Fruit fly (Drosophila melanogaster) whole organism, embryonic: ENCODE data around the gene CG43630.

ENCODE experiments used
- Abd-B ChIP-seq: fragments of 200-800 bp; sonication (Bioruptor generic); optimal IDR thresholded peaks from 2 replicates; lab custom pipeline; 2018; ENCODE audit warnings: missing biosample characterization, mild to moderate bottlenecking, missing genetic modification characterization, moderate library complexity
- Atf3 ChIP-seq: fragments of 200-800 bp; sonication (Bioruptor generic); optimal IDR thresholded peaks from 3 replicates; lab custom pipeline; 2016; ENCODE audit warnings: missing biosample characterization, missing genetic modification characterization
- CG10147 ChIP-seq: fragments of 200-800 bp; sonication (Bioruptor generic); optimal IDR thresholded peaks from 2 replicates; lab custom pipeline; 2019; ENCODE audit warnings: missing biosample characterization, mild to moderate bottlenecking, missing genetic modification characterization, moderate library complexity
- CG10267 ChIP-seq: fragments of 200-800 bp; sonication (Bioruptor generic); optimal IDR thresholded peaks from 2 replicates; lab custom pipeline; 2018; ENCODE audit warnings: missing biosample characterization, mild to moderate bottlenecking, missing genetic modification characterization, moderate library complexity
- CG10565 ChIP-seq: fragments of 200-800 bp; sonication (Bioruptor generic); optimal IDR thresholded peaks from 3 replicates; lab custom pipeline; 2016; ENCODE audit warnings: missing biosample characterization, mild to moderate bottlenecking, missing genetic modification characterization
- CG11085 ChIP-seq: fragments of 200-800 bp; sonication (Bioruptor generic); IDR thresholded peaks from 2 replicates; pipeline ENCODE4 v1.3.6; 2022; ENCODE audit warnings: missing biosample characterization, missing genetic modification characterization
- CG11504 ChIP-seq: fragments of 200-800 bp; sonication (Bioruptor generic); optimal IDR thresholded peaks from 3 replicates; lab custom pipeline; 2019; ENCODE audit warnings: missing biosample characterization, mild to moderate bottlenecking, missing genetic modification characterization, moderate library complexity
- CG12155 ChIP-seq: fragments of 200-800 bp; sonication (Bioruptor generic); optimal IDR thresholded peaks from 3 replicates; lab custom pipeline; 2016; ENCODE audit warnings: missing biosample characterization, missing genetic modification characterization
- CG12219 ChIP-seq: fragments of 200-800 bp; sonication (Bioruptor generic); optimal IDR thresholded peaks from 3 replicates; lab custom pipeline; 2018; ENCODE audit warnings: missing biosample characterization, mild to moderate bottlenecking, missing genetic modification characterization
- CG14014 ChIP-seq: fragments of 200-800 bp; sonication (Bioruptor generic); IDR thresholded peaks from 2 replicates; pipeline ENCODE4 v1.3.6; 2022; ENCODE audit warnings: missing biosample characterization, missing genetic modification characterization
- CG14965 ChIP-seq: fragments of 200-800 bp; sonication (Bioruptor generic); optimal IDR thresholded peaks from 2 replicates; lab custom pipeline; 2016; ENCODE audit warnings: missing biosample characterization, missing genetic modification characterization, borderline replicate concordance
- CG15514 ChIP-seq: fragments of 200-800 bp; sonication (Bioruptor generic); optimal IDR thresholded peaks from 3 replicates; lab custom pipeline; 2017; ENCODE audit warnings: missing biosample characterization, missing genetic modification characterization, mild to moderate bottlenecking, moderate library complexity, missing genetic modification reagents
- CG15696 ChIP-seq: fragments of 200-800 bp; sonication (Bioruptor generic); optimal IDR thresholded peaks from 2 replicates; lab custom pipeline; 2019; ENCODE audit warnings: missing biosample characterization, mild to moderate bottlenecking, missing genetic modification characterization, moderate library complexity
- CG16813 ChIP-seq: fragments of 200-800 bp; sonication (Bioruptor generic); IDR thresholded peaks from 3 replicates; pipeline ENCODE4 v1.3.6; 2022; ENCODE audit warnings: missing biosample characterization, missing genetic modification characterization; ENCODE audit not compliant: partially characterized antibody
- CG17359 ChIP-seq: fragments of 200-800 bp; sonication (Bioruptor generic); optimal IDR thresholded peaks from 3 replicates; lab custom pipeline; 2018; ENCODE audit warnings: missing biosample characterization, mild to moderate bottlenecking, missing genetic modification characterization, moderate library complexity
- CG2116 ChIP-seq: fragments of 200-800 bp; sonication (Bioruptor generic); optimal IDR thresholded peaks from 3 replicates; lab custom pipeline; 2018; ENCODE audit warnings: missing biosample characterization, mild to moderate bottlenecking, missing genetic modification characterization
- CG2712 ChIP-seq: fragments of 200-800 bp; optimal IDR thresholded peaks from 3 replicates; lab custom pipeline; 2019; ENCODE audit warnings: missing biosample characterization, mild to moderate bottlenecking, missing genetic modification characterization, moderate library complexity
- CG31388 ChIP-seq: fragments of 200-800 bp; sonication (Bioruptor generic); optimal IDR thresholded peaks from 2 replicates; lab custom pipeline; 2016; ENCODE audit warnings: missing biosample characterization, missing genetic modification characterization
- CG6272 ChIP-seq: fragments of 200-800 bp; sonication (Bioruptor generic); IDR thresholded peaks from 2 replicates; pipeline ENCODE4 v1.3.6; 2022; ENCODE audit warnings: missing biosample characterization, missing genetic modification characterization
- CG7357 ChIP-seq: fragments of 200-800 bp; sonication (Bioruptor generic); IDR thresholded peaks from 3 replicates; pipeline ENCODE4 v1.3.6; 2022; ENCODE audit warnings: missing biosample characterization, missing genetic modification characterization
- CG7745 ChIP-seq: fragments of 200-800 bp; sonication (Bioruptor generic); optimal IDR thresholded peaks from 2 replicates; lab custom pipeline; 2018; ENCODE audit warnings: missing biosample characterization, mild to moderate bottlenecking, missing genetic modification characterization, moderate library complexity
- CG7963 ChIP-seq: fragments of 200-800 bp; sonication (Bioruptor generic); IDR thresholded peaks from 3 replicates; pipeline ENCODE4 v1.3.6; 2022; ENCODE audit warnings: missing biosample characterization, missing genetic modification characterization; ENCODE audit not compliant: partially characterized antibody
- CG8765 ChIP-seq: fragments of 200-800 bp; sonication (Bioruptor generic); IDR thresholded peaks from 2 replicates; pipeline ENCODE4 v1.3.6; 2022; ENCODE audit warnings: missing biosample characterization, missing genetic modification characterization
- D ChIP-seq, 2 experiments: fragments of 200-800 bp in 1 of 2; fragments of >200 bp in 1 of 2; sonication (Bioruptor generic) in 1 of 2; optimal IDR thresholded peaks; 2 replicates in 1 of 2; 3 replicates in 1 of 2; lab custom pipeline; 2017; ENCODE audit warnings: mild to moderate bottlenecking in 1 of 2, missing biosample characterization in 1 of 2, missing genetic modification characterization in 1 of 2, missing genetic modification reagents in 1 of 2
- Deaf1 ChIP-seq: fragments of 200-800 bp; optimal IDR thresholded peaks from 3 replicates; lab custom pipeline; 2019; ENCODE audit warnings: missing biosample characterization, mild to moderate bottlenecking, missing genetic modification characterization, moderate library complexity
- HmgD ChIP-seq: fragments of 200-800 bp; sonication (Bioruptor generic); optimal IDR thresholded peaks from 3 replicates; lab custom pipeline; 2016; ENCODE audit warnings: missing biosample characterization, missing genetic modification characterization
- NC2β ChIP-seq: fragments of 200-800 bp; sonication (Bioruptor generic); optimal IDR thresholded peaks from 2 replicates; lab custom pipeline; 2016; ENCODE audit warnings: missing biosample characterization, missing genetic modification characterization
- Neu2 ChIP-seq: fragments of 200-800 bp; sonication (Bioruptor generic); optimal IDR thresholded peaks from 3 replicates; lab custom pipeline; 2016; ENCODE audit warnings: missing biosample characterization, missing genetic modification characterization, borderline replicate concordance
- Nf-YA ChIP-seq: fragments of 200-800 bp; sonication (Bioruptor generic); IDR thresholded peaks from 2 replicates; pipeline ENCODE4 v1.3.6; 2022; ENCODE audit warnings: missing biosample characterization, missing genetic modification characterization
- Opbp ChIP-seq: fragments of 200-800 bp; sonication (Bioruptor generic); IDR thresholded peaks from 3 replicates; pipeline ENCODE4 v1.3.6; 2022; ENCODE audit warnings: missing biosample characterization, missing genetic modification characterization; ENCODE audit not compliant: partially characterized antibody
- Scr ChIP-seq: fragments of 200-800 bp; sonication (Bioruptor generic); IDR thresholded peaks from 2 replicates; pipeline ENCODE4 v1.3.6; 2022; ENCODE audit warnings: missing biosample characterization, missing genetic modification characterization; ENCODE audit not compliant: partially characterized antibody
- Xbp1 ChIP-seq: fragments of 200-800 bp; sonication (Bioruptor generic); optimal IDR thresholded peaks from 3 replicates; lab custom pipeline; 2016; ENCODE audit warnings: missing biosample characterization, mild to moderate bottlenecking, missing genetic modification characterization
- amos ChIP-seq: fragments of 200-800 bp; sonication (Bioruptor generic); IDR thresholded peaks from 2 replicates; pipeline ENCODE4 v1.3.6; 2022; ENCODE audit warnings: missing biosample characterization, missing genetic modification characterization; ENCODE audit not compliant: partially characterized antibody
- ara ChIP-seq: fragments of 200-800 bp; sonication (Bioruptor generic); IDR thresholded peaks from 2 replicates; pipeline ENCODE4 v1.3.6; 2022; ENCODE audit warnings: missing biosample characterization, missing genetic modification characterization
- bbx ChIP-seq: fragments of 200-800 bp; sonication (Bioruptor generic); IDR thresholded peaks from 2 replicates; pipeline ENCODE4 v1.3.6; 2022; ENCODE audit warnings: missing biosample characterization, missing genetic modification characterization; ENCODE audit not compliant: partially characterized antibody
- chif ChIP-seq, 2 experiments: fragments of 200-800 bp; sonication (Bioruptor generic); optimal IDR thresholded peaks; 3 replicates each; lab custom pipeline; 2016; ENCODE audit warnings: missing biosample characterization in 2 of 2, missing genetic modification characterization in 2 of 2
- cwo ChIP-seq: fragments of 200-800 bp; sonication (Bioruptor generic); optimal IDR thresholded peaks from 3 replicates; lab custom pipeline; 2017; ENCODE audit warnings: missing biosample characterization, missing genetic modification characterization, mild to moderate bottlenecking, moderate library complexity, missing genetic modification reagents
- dpn ChIP-seq, 2 experiments: fragments of 200-800 bp; sonication (Bioruptor generic); optimal IDR thresholded peaks; 3 replicates each; lab custom pipeline; 2016; ENCODE audit warnings: missing biosample characterization in 2 of 2, missing genetic modification characterization in 2 of 2
- gfzf ChIP-seq: fragments of 200-800 bp; sonication (Bioruptor generic); optimal IDR thresholded peaks from 2 replicates; lab custom pipeline; 2016; ENCODE audit warnings: missing biosample characterization, mild to moderate bottlenecking, missing genetic modification characterization, moderate library complexity
- inv ChIP-seq: fragments of 200-800 bp; sonication (Bioruptor generic); IDR thresholded peaks from 2 replicates; pipeline ENCODE4 v1.3.6; 2022; ENCODE audit warnings: missing biosample characterization, missing genetic modification characterization; ENCODE audit not compliant: partially characterized antibody
- nerfin-2 ChIP-seq: fragments of 200-800 bp; sonication (Bioruptor generic); IDR thresholded peaks from 2 replicates; pipeline ENCODE4 v1.3.6; 2022; ENCODE audit warnings: missing biosample characterization, missing genetic modification characterization; ENCODE audit not compliant: partially characterized antibody
- pita ChIP-seq: fragments of 200-800 bp; sonication (Bioruptor generic); optimal IDR thresholded peaks from 2 replicates; lab custom pipeline; 2017; ENCODE audit warnings: missing biosample characterization, mild to moderate bottlenecking, missing genetic modification characterization
- ranshi ChIP-seq: fragments of 200-800 bp; sonication (Bioruptor generic); IDR thresholded peaks from 2 replicates; pipeline ENCODE4 v1.3.6; 2022; ENCODE audit warnings: missing biosample characterization, missing genetic modification characterization
- sisA ChIP-seq: fragments of 200-800 bp; sonication (Bioruptor generic); IDR thresholded peaks from 2 replicates; pipeline ENCODE4 v1.3.6; 2022; ENCODE audit warnings: missing biosample characterization, missing genetic modification characterization
- stwl ChIP-seq: fragments of 200-800 bp; sonication (Bioruptor generic); optimal IDR thresholded peaks from 3 replicates; lab custom pipeline; 2018; ENCODE audit warnings: missing biosample characterization, mild to moderate bottlenecking, missing genetic modification characterization, moderate library complexity
- trem ChIP-seq: fragments of 200-800 bp; optimal IDR thresholded peaks from 3 replicates; lab custom pipeline; 2019; ENCODE audit warnings: missing biosample characterization, mild to moderate bottlenecking, missing genetic modification characterization, moderate library complexity
- tup ChIP-seq: fragments of 200-800 bp; sonication (Bioruptor generic); optimal IDR thresholded peaks from 2 replicates; lab custom pipeline; 2016; ENCODE audit warnings: missing biosample characterization, mild to moderate bottlenecking, missing genetic modification characterization, moderate library complexity
- vnd ChIP-seq: fragments of 200-800 bp; sonication (Bioruptor generic); IDR thresholded peaks from 3 replicates; pipeline ENCODE4 v1.3.6; 2022; ENCODE audit warnings: missing biosample characterization, missing genetic modification characterization; ENCODE audit not compliant: partially characterized antibody

CG43630 gene

DNA sequence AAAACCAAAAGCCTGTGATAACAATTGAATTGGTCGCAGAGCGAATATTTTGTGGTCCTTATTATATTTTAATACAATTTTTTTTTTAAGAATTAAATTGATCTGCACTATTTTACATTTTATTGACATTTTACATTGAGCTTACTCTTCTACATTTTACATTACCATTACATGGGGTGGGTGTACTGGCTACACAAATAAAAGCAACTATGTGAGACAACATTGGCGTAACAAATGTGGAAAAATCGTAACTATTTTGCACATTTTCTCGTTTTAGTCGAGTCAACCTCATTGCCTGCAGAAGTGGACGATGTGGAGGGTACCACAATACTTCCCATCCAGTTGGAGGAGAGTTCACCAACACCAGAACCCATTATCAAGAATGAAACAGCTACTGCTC, 25.5 kb downstream of the CG43630 start (continued):
- TF ChIP-seq bbx (0 out of 2 replicates have a peak, but pooled peaks have one; percentile 10), chif (GFP tag; optimal IDR thresholded peaks at IDR 0.05; lab: Kevin White, UChicago) (peak in 1 of 2 experiments; percentile 10), CG31388 (GFP tag; lab: Kevin White, UChicago) (no peak), sisA (GFP tag; lab: Robert Waterston, UW) (no peak), tup (GFP tag; lab: Kevin White, UChicago) (no peak), gfzf (GFP tag; lab: Kevin White, UChicago) (peak; percentile 15), vnd (GFP tag; lab: Robert Waterston, UW) (peak; percentile 50; the same call in 2 of the 3 replicates), CG12155 (no peak), CG12219 (GFP tag; lab: Kevin White, UChicago) (no peak), Abd-B (peak; percentile 12), CG2116 (GFP tag; lab: Kevin White, UChicago) (peak; percentile 11), CG6272 (GFP tag; lab: Robert Waterston, UW) (no peak), CG7357 (GFP tag; lab: Robert Waterston, UW) (no peak), CG8765 (no peak), HmgD (GFP tag; lab: Kevin White, UChicago) (peak; percentile 24), CG10147 (GFP tag; lab: Kevin White, UChicago) (no peak), Nf-YA (no peak), CG14014 (GFP tag; lab: Robert Waterston, UW) (no peak), pita (GFP tag; lab: Kevin White, UChicago) (peak; percentile 71), CG14965 (GFP tag; lab: Kevin White, UChicago) (no peak), D (optimal IDR thresholded peaks at IDR 0.05; lab: Kevin White, UChicago) (no peak), D (GFP tag; optimal IDR thresholded peaks at IDR 0.05; lab: Kevin White, UChicago) (no peak), CG7745 (tag; lab: Kevin White, UChicago) (no peak), nerfin-2 (GFP tag; lab: Robert Waterston, UW) (no peak), amos (GFP tag; lab: Robert Waterston, UW) (peak; percentile 71), CG11504 (tag; lab: Kevin White, UChicago) (peak; percentile 1), inv (no peak), Xbp1 (GFP tag; lab: Kevin White, UChicago) (no peak), CG7963 (GFP tag; lab: Robert Waterston, UW) (no peak), dpn (GFP tag; optimal IDR thresholded peaks at IDR 0.05; lab: Kevin White, UChicago) (no peak), CG11085 (no peak), Opbp (peak; percentile 49; the same call in 2 of the 3 replicates), CG16813 (peak; percentile 66), ara (GFP tag; lab: Robert Waterston, UW) (no peak), CG10565 (GFP tag; lab: Kevin White, UChicago) (no peak), Atf3 (no peak), ranshi (GFP tag; lab: Robert Waterston, UW) (no peak), CG10267 (peak; percentile 7), Deaf1 (tag; lab: Kevin White, UChicago) (no peak), CG15514 (GFP tag; lab: Kevin White, UChicago) (no peak), stwl (tag; lab: Kevin White, UChicago) (peak; percentile 31), Scr (GFP tag; lab: Robert Waterston, UW) (peak; percentile 16; the same call in 1 of the 2 replicates), cwo (no peak), NC2β (GFP tag; lab: Kevin White, UChicago) (no peak), Neu2 (GFP tag; lab: Kevin White, UChicago) (no peak), trem (tag; lab: Kevin White, UChicago) (peak; percentile 30), CG2712 (peak; percentile 18), CG17359 (peak; percentile 22), CG15696 (tag; lab: Kevin White, UChicago) (no peak)
